Worm (Caenorhabditis elegans) whole organism, young adult: Measurements from ENCODE around the gene K08D8.11.
A peak's percentile ranks its signal among the peaks of the same experiment; 100 is the strongest.

Experiments used
- B0019.2 ChIP-seq: fragments of 200-800 bp; sonication (Bioruptor generic); conservative IDR thresholded peaks from 2 replicates; pipeline ENCODE4 v1.3.6; 2022; ENCODE audit warnings: missing genetic modification reagents, missing genetic modification characterization, missing compliant biosample characterization
- B0261.1 ChIP-seq: sonication (generic microtip); optimal IDR thresholded peaks from 2 replicates; lab custom pipeline; 2016; ENCODE audit warnings: mild to moderate bottlenecking, missing genetic modification characterization, moderate library complexity, missing compliant biosample characterization
- C06A6.2 ChIP-seq: fragments of 200-800 bp; sonication (Bioruptor generic); conservative IDR thresholded peaks from 2 replicates; pipeline ENCODE4 v1.3.6; 2022; ENCODE audit warnings: missing genetic modification characterization, missing compliant biosample characterization
- D2030.7 ChIP-seq: fragments of 200-800 bp; sonication (Bioruptor generic); IDR thresholded peaks from 2 replicates; pipeline ENCODE4 v1.3.6; 2022; ENCODE audit warnings: missing genetic modification reagents, missing genetic modification characterization, missing compliant biosample characterization
- F10E7.11 ChIP-seq: sonication (generic microtip); optimal IDR thresholded peaks from 2 replicates; lab custom pipeline; 2017; ENCODE audit warnings: mild to moderate bottlenecking, missing genetic modification characterization, moderate library complexity, missing compliant biosample characterization
- F23B12.7 ChIP-seq: sonication (generic microtip); optimal IDR thresholded peaks from 2 replicates; lab custom pipeline; 2017; ENCODE audit warnings: missing genetic modification characterization, mild to moderate bottlenecking, missing compliant biosample characterization, antibody characterized with exemption, moderate library complexity; ENCODE audit not compliant: insufficient read depth
- F49E8.2 ChIP-seq: sonication (generic microtip); optimal IDR thresholded peaks from 3 replicates; lab custom pipeline; 2017; ENCODE audit warnings: missing genetic modification characterization, mild to moderate bottlenecking, missing compliant biosample characterization, antibody characterized with exemption, moderate library complexity; ENCODE audit not compliant: insufficient read depth
- K12H6.12 ChIP-seq: fragments of 200-800 bp; sonication (Bioruptor generic); optimal IDR thresholded peaks from 2 replicates; lab custom pipeline; 2018; ENCODE audit warnings: mild to moderate bottlenecking, missing genetic modification characterization, missing compliant biosample characterization
- Y53F4B.3 ChIP-seq: fragments of 200-800 bp; sonication (Bioruptor generic); IDR thresholded peaks from 2 replicates; pipeline ENCODE4 v1.3.6; 2022; ENCODE audit warnings: missing genetic modification reagents, missing genetic modification characterization, missing compliant biosample characterization
- Y56A3A.18 ChIP-seq: fragments of 200-800 bp; sonication (Bioruptor generic); IDR thresholded peaks from 2 replicates; pipeline ENCODE4 v1.3.6; 2022; ENCODE audit warnings: missing genetic modification reagents, missing genetic modification characterization, missing compliant biosample characterization
- Y95B8A.8 ChIP-seq: fragments of 200-800 bp; sonication (Bioruptor generic); IDR thresholded peaks from 2 replicates; pipeline ENCODE4 v1.3.6; 2022; ENCODE audit warnings: missing genetic modification reagents, missing genetic modification characterization, missing compliant biosample characterization
- aptf-3 ChIP-seq: fragments of 200-800 bp; sonication (Bioruptor generic); IDR thresholded peaks from 2 replicates; pipeline ENCODE4 v1.3.6; 2022; ENCODE audit warnings: missing genetic modification characterization, missing compliant biosample characterization
- atf-7 ChIP-seq: sonication (generic microtip); optimal IDR thresholded peaks from 2 replicates; lab custom pipeline; 2017; ENCODE audit warnings: mild to moderate bottlenecking, missing genetic modification characterization, missing compliant biosample characterization
- attf-6 ChIP-seq: fragments of 200-800 bp; sonication (Bioruptor generic); IDR thresholded peaks from 2 replicates; pipeline ENCODE4 v1.3.6; 2022; ENCODE audit warnings: missing genetic modification reagents, missing genetic modification characterization, missing compliant biosample characterization
- bed-1 ChIP-seq: fragments of 200-800 bp; sonication (Bioruptor generic); IDR thresholded peaks from 2 replicates; pipeline ENCODE4 v1.3.6; 2022; ENCODE audit warnings: missing genetic modification reagents, missing genetic modification characterization, missing compliant biosample characterization
- cebp-1 ChIP-seq, 2 experiments: fragments of 200-800 bp in 1 of 2; sonication (Bioruptor generic) in 1 of 2; sonication (generic microtip) in 1 of 2; IDR thresholded peaks in 1 of 2; optimal IDR thresholded peaks in 1 of 2; 2 replicates each; pipeline versions ENCODE4 v1.3.6 to Lab custom; 2017 to 2022; ENCODE audit warnings: missing compliant biosample characterization in 2 of 2, missing genetic modification characterization in 2 of 2, mild to moderate bottlenecking in 1 of 2, missing genetic modification reagents in 1 of 2, moderate library complexity in 1 of 2
- ceh-100 ChIP-seq: fragments of 200-800 bp; sonication (Bioruptor generic); IDR thresholded peaks from 2 replicates; pipeline ENCODE4 v1.3.6; 2022; ENCODE audit warnings: missing genetic modification reagents, missing genetic modification characterization, missing compliant biosample characterization
- ceh-27 ChIP-seq: fragments of 200-800 bp; sonication (Bioruptor generic); optimal IDR thresholded peaks from 2 replicates; lab custom pipeline; 2018; ENCODE audit warnings: mild to moderate bottlenecking, missing genetic modification characterization, moderate library complexity, missing compliant biosample characterization
- ceh-40 ChIP-seq: fragments of 200-800 bp; sonication (Bioruptor generic); IDR thresholded peaks from 2 replicates; pipeline ENCODE4 v1.3.6; 2022; ENCODE audit warnings: missing genetic modification characterization, missing compliant biosample characterization
- ceh-58 ChIP-seq: fragments of 200-800 bp; sonication (Bioruptor generic); IDR thresholded peaks from 2 replicates; pipeline ENCODE4 v1.3.6; 2022; ENCODE audit warnings: missing genetic modification characterization, missing compliant biosample characterization
- efl-1 ChIP-seq: fragments of 150-350 bp; optimal IDR thresholded peaks from 2 replicates; lab custom pipeline; 2014; ENCODE audit warnings: missing biosample characterization, missing genetic modification reagents, missing genetic modification characterization
- hlh-12 ChIP-seq: sonication (generic microtip); optimal IDR thresholded peaks from 2 replicates; lab custom pipeline; 2016; ENCODE audit warnings: missing genetic modification characterization, missing compliant biosample characterization
- hlh-26 ChIP-seq: fragments of 200-800 bp; sonication (Bioruptor generic); conservative IDR thresholded peaks from 2 replicates; pipeline ENCODE4 v1.3.6; 2022; ENCODE audit warnings: missing genetic modification reagents, missing genetic modification characterization, missing compliant biosample characterization
- hmg-1.2 ChIP-seq: fragments of 200-800 bp; sonication (Bioruptor generic); IDR thresholded peaks from 2 replicates; pipeline ENCODE4 v1.3.6; 2022; ENCODE audit warnings: missing genetic modification reagents, missing genetic modification characterization, missing compliant biosample characterization
- lin-35 ChIP-seq, 3 experiments: fragments of 150-350 bp in 2 of 3; sonication (generic microtip) in 1 of 3; optimal IDR thresholded peaks; 2 replicates each; lab custom pipeline; 2014 to 2018; ENCODE audit warnings: missing biosample characterization in 3 of 3, missing genetic modification characterization in 3 of 3, missing genetic modification reagents in 3 of 3
- lin-54 ChIP-seq: fragments of 200-800 bp; sonication (Bioruptor generic); optimal IDR thresholded peaks from 2 replicates; lab custom pipeline; 2018; ENCODE audit warnings: mild to moderate bottlenecking, missing genetic modification characterization, missing compliant biosample characterization
- lsl-1 ChIP-seq: fragments of 200-800 bp; sonication (Bioruptor generic); optimal IDR thresholded peaks from 2 replicates; lab custom pipeline; 2018; ENCODE audit warnings: mild to moderate bottlenecking, missing genetic modification characterization, moderate library complexity, missing compliant biosample characterization
- nhr-120 ChIP-seq: fragments of 200-800 bp; sonication (Bioruptor generic); IDR thresholded peaks from 2 replicates; pipeline ENCODE4 v1.3.6; 2022; ENCODE audit warnings: missing genetic modification characterization, missing compliant biosample characterization
- nhr-80 ChIP-seq: sonication (generic microtip); optimal IDR thresholded peaks from 2 replicates; lab custom pipeline; 2016; ENCODE audit warnings: missing genetic modification characterization, missing compliant biosample characterization
- nhr-90 ChIP-seq: sonication (generic microtip); optimal IDR thresholded peaks from 2 replicates; lab custom pipeline; 2016; ENCODE audit warnings: missing genotype, mild to moderate bottlenecking, missing genetic modification characterization, missing compliant biosample characterization
- sea-2 ChIP-seq: fragments of 200-800 bp; sonication (Bioruptor generic); IDR thresholded peaks from 2 replicates; pipeline ENCODE4 v1.3.6; 2022; ENCODE audit warnings: missing genetic modification characterization, missing compliant biosample characterization
- snpc-4 ChIP-seq, 5 experiments: fragments of 150-350 bp in 1 of 5; sonication (generic microtip) in 4 of 5; optimal IDR thresholded peaks; 2 replicates each; lab custom pipeline; 2014 to 2018; ENCODE audit warnings: missing genetic modification characterization in 5 of 5, missing biosample characterization in 3 of 5, antibody characterized with exemption in 2 of 5, mild to moderate bottlenecking in 2 of 5, missing compliant biosample characterization in 2 of 5, missing genotype in 2 of 5, moderate library complexity in 2 of 5, missing genetic modification reagents in 1 of 5
- tlf-1 ChIP-seq: fragments of 200-800 bp; sonication (Bioruptor generic); optimal IDR thresholded peaks from 2 replicates; lab custom pipeline; 2018; ENCODE audit warnings: mild to moderate bottlenecking, missing genetic modification characterization, missing compliant biosample characterization
- unc-62 ChIP-seq: fragments of 150-350 bp; optimal IDR thresholded peaks from 2 replicates; lab custom pipeline; 2014; ENCODE audit warnings: missing biosample characterization, missing genetic modification reagents, missing genetic modification characterization
- ztf-22 ChIP-seq: fragments of 200-800 bp; sonication (Bioruptor generic); optimal IDR thresholded peaks from 2 replicates; lab custom pipeline; 2018; ENCODE audit warnings: mild to moderate bottlenecking, missing genetic modification characterization, moderate library complexity, missing compliant biosample characterization
- ztf-26 ChIP-seq: sonication (generic microtip); optimal IDR thresholded peaks from 2 replicates; lab custom pipeline; 2017; ENCODE audit warnings: missing genetic modification characterization, missing compliant biosample characterization
- ztf-28 ChIP-seq: fragments of 200-800 bp; sonication (Bioruptor generic); IDR thresholded peaks from 2 replicates; pipeline ENCODE4 v1.3.6; 2022; ENCODE audit warnings: missing genetic modification reagents, missing genetic modification characterization, missing compliant biosample characterization

Gene K08D8.11

ce11 chrIV:12894996-12895395, at the start of gene K08D8.11:
TSS of gene K08D8.11 (plus strand) at chrIV:12895296.
- TF ChIP-seq F10E7.11: no peak
- no peak for TF ChIP-seq D2030.7
- TF ChIP-seq atf-7 (tag; lab: Kevin White, UChicago): no peak
- no peak for TF ChIP-seq ceh-58
- TF ChIP-seq ceh-40: no peak
- no peak for TF ChIP-seq ztf-28 (GFP tag; lab: Robert Waterston, UW)
- TF ChIP-seq nhr-120 (GFP tag; lab: Robert Waterston, UW): no peak
- no peak for TF ChIP-seq C06A6.2 (GFP tag; lab: Robert Waterston, UW)
- TF ChIP-seq Y95B8A.8: no peak
- TF ChIP-seq unc-62 (GFP tag; lab: Kevin White, UChicago): no peak
- no peak for TF ChIP-seq lsl-1 (GFP tag; lab: Kevin White, UChicago)
- no peak for TF ChIP-seq lin-35 (GFP tag; optimal IDR thresholded peaks at IDR 0.05; lab: Kevin White, UChicago)
- TF ChIP-seq Y56A3A.18 (GFP tag; lab: Robert Waterston, UW): no peak

DNA sequence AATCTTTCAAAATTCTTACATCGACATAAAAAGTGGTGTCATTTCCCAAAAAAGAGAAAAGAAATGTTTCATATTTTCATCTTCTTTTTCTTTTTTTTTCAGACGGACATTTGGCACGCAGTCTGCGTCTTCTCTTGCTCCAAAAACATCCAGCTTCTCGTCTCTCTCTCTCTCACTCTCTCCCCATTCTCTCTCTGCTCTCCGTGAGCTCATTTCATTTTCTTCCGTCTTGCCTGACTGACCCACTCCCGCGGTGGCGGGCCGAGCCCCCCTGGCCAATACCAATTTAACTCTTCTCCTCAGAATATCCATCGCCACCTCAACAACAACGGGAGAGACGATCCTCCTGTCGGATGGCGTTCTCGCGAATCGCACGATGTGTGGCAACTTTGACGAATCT, 49.5 kb upstream of the K08D8.11 start, which contains the start of gene txt-19:
TSS of gene txt-19 (plus strand) at position 304 of the 400 bp plus-strand sequence.
- TF ChIP-seq ceh-27 (GFP tag; lab: Kevin White, UChicago) (peak; percentile 0), attf-6 (GFP tag; lab: Robert Waterston, UW) (no peak), F49E8.2 (tag; lab: Kevin White, UChicago) (no peak), unc-62 (GFP tag; lab: Kevin White, UChicago) (no peak), F23B12.7 (no peak), nhr-90 (tag; lab: Kevin White, UChicago) (no peak), Y53F4B.3 (GFP tag; lab: Robert Waterston, UW) (no peak), cebp-1 (GFP tag; IDR thresholded peaks at IDR 0.05; lab: Robert Waterston, UW) (no peak), cebp-1 (tag; optimal IDR thresholded peaks at IDR 0.05; lab: Kevin White, UChicago) (peak; percentile 35), B0019.2 (GFP tag; lab: Robert Waterston, UW) (no peak), nhr-80 (no peak), ceh-100 (GFP tag; lab: Robert Waterston, UW) (no peak), hlh-12 (tag; lab: Kevin White, UChicago) (no peak), ztf-22 (GFP tag; lab: Kevin White, UChicago) (no peak), sea-2 (GFP tag; lab: Robert Waterston, UW) (no peak), K12H6.12 (peak; percentile 1), B0261.1 (tag; lab: Kevin White, UChicago) (no peak), Y95B8A.8 (no peak)

DNA sequence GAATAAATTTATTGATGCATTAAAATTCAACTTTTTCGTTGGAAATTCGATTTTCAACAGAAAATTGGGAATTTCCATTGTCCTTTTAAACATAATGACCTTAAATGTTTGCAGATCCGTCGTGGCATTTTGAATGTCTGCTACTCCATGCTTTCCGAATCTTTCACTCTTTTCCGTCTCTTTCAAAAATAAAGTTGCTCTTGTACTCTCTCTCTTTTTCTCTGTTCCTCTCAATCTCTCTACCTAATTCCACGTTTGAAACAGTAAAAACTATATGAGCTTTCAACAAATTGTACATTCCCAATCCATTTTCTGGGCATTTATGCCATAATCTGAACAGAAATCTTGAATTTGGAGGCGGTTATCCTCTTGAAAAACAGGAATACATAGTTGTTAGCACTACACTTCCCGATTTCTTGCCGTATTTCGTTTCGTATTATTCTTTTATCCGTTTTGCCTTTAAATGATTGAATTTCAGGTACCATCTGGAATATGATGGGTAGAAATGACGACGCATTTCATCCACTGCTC, 46.0 kb upstream of the K08D8.11 start, which contains the start of gene srf-3:
TSS of gene srf-3 (plus strand) at position 481 of the 531 bp plus-strand sequence.
- TF ChIP-seq ceh-100 (GFP tag; lab: Robert Waterston, UW) (no peak), aptf-3 (GFP tag; lab: Robert Waterston, UW) (no peak), bed-1 (GFP tag; lab: Robert Waterston, UW) (no peak), tlf-1 (no peak), hmg-1.2 (GFP tag; lab: Robert Waterston, UW) (peak; percentile 59; the same call in 1 of the 2 replicates)

DNA sequence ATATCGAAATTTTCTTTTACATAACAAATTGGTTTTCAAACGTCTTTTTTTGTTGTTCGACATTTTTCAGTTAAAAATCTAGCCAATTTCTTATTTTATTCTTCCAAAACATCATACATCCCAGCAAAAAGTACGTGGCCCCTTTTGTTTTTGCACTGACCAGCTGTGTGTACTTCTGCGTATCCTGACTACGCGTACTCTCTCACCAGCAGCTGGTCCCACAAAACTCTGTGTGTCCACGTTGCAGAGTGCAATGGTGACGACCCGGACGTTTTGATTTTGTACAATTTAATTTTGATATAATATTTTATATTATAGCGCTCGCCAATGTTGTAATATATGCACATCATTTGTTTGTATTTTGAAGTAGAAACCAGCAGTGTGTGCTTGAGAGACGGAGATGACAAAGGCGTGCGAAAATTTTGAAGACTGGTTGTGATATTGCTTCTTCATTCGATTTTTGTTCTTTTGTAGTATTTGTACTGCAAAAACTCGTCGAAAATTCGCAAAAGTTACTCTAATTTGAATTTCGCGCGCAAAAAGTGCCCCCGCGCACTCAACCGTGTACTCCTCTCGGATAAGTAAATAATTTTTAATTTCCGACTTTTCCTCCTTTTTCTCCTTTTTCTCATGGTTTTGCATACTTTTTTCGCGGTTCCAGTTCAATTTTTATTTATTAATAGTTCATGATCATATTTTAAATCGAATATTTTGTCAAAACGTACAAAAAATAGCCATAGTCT, 40.6 kb upstream of the K08D8.11 start:
- TF ChIP-seq C06A6.2 (GFP tag; lab: Robert Waterston, UW) (no peak), hlh-26 (no peak), hmg-1.2 (GFP tag; lab: Robert Waterston, UW) (peak; percentile 57; the same call in 1 of the 2 replicates), efl-1 (peak; percentile 60), snpc-4 (GFP tag; optimal IDR thresholded peaks at IDR 0.05; lab: Kevin White, UChicago) (no peak), snpc-4 (tag; optimal IDR thresholded peaks at IDR 0.05; lab: Kevin White, UChicago) (peak in 1 of 4 experiments; percentile 10), ztf-26 (tag; lab: Kevin White, UChicago) (no peak), lin-54 (GFP tag; lab: Kevin White, UChicago) (peak; percentile 32), lsl-1 (GFP tag; lab: Kevin White, UChicago) (peak; percentile 22)
